Worm (Caenorhabditis elegans): ENCODE measurements around the gene ceh-38.

ce11 chrII:6935975-6936374, 15.4 kb upstream of the ceh-38 start:
- TF ChIP-seq unc-55 (GFP tag; optimal IDR thresholded peaks at IDR 0.05) (no peak), nhr-11 (tag; optimal IDR thresholded peaks at IDR 0.05) (no peak), ztf-1 (GFP tag; conservative IDR thresholded peaks at IDR 0.05) (no peak), unc-62 (GFP tag; optimal IDR thresholded peaks at IDR 0.05) (no peak), alr-1 (tag; optimal IDR thresholded peaks at IDR 0.05) (no peak), lin-13 (GFP tag; optimal IDR thresholded peaks at IDR 0.05) (no peak), nhr-237 (tag; optimal IDR thresholded peaks at IDR 0.05) (no peak), lin-39 (tag; optimal IDR thresholded peaks at IDR 0.05) (no peak), ceh-82 (tag; optimal IDR thresholded peaks at IDR 0.05) (no peak), ama-1 (optimal IDR thresholded peaks at IDR 0.05) (no peak), aly-2 (tag; optimal IDR thresholded peaks at IDR 0.05) (no peak), zag-1 (tag; optimal IDR thresholded peaks at IDR 0.05) (no peak)

Measured in whole organism, L2 larva.